Worm (Caenorhabditis elegans): ENCODE measurements around the gene rrf-3.

rrf-3 gene

ce11 chrII:8157991-8158390, 4.3 kb upstream of the rrf-3 start, which contains the start of gene pch-2 (continued):
- TF ChIP-seq Y116A8C.19 (tag; optimal IDR thresholded peaks at IDR 0.05; ENCODE audit: borderline replicate concordance) (no peak), ceh-8 (GFP tag; optimal IDR thresholded peaks at IDR 0.05) (no peak), unc-130 (tag; optimal IDR thresholded peaks at IDR 0.05) (peak; percentile 3), unc-86 (tag; optimal IDR thresholded peaks at IDR 0.05) (no peak), nhr-90 (tag; optimal IDR thresholded peaks at IDR 0.05; ENCODE audit: poor library complexity) (peak; percentile 48), ceh-88 (GFP tag; IDR thresholded peaks at IDR 0.05) (no peak), dpl-1 (GFP tag; optimal IDR thresholded peaks at IDR 0.05) (peak; percentile 83 to 90 (median 89)), mep-1 (tag; optimal IDR thresholded peaks at IDR 0.05) (peak; percentile 61), mdl-1 (tag; optimal IDR thresholded peaks at IDR 0.05) (no peak), sptf-1 (tag; optimal IDR thresholded peaks at IDR 0.05) (no peak), elt-3 (tag; optimal IDR thresholded peaks at IDR 0.05) (peak in 1 of 6 experiments; percentile 59), blmp-1 (tag; optimal IDR thresholded peaks at IDR 0.05) (peak; percentile 60), zip-4 (GFP tag; optimal IDR thresholded peaks at IDR 0.05) (no peak), mab-9 (GFP tag; IDR thresholded peaks at IDR 0.05) (no peak), hlh-4 (tag; optimal IDR thresholded peaks at IDR 0.05) (no peak), pax-3 (tag; optimal IDR thresholded peaks at IDR 0.05) (no peak), ztf-11 (tag; optimal IDR thresholded peaks at IDR 0.05) (no peak), pqm-1 (tag; optimal IDR thresholded peaks at IDR 0.05) (no peak), nhr-237 (tag; optimal IDR thresholded peaks at IDR 0.05) (no peak), skn-1 (tag; optimal IDR thresholded peaks at IDR 0.05) (peak; percentile 32), C04F5.9 (tag; optimal IDR thresholded peaks at IDR 0.05) (peak; percentile 64), hlh-17 (GFP tag; optimal IDR thresholded peaks at IDR 0.05; ENCODE audit: borderline replicate concordance) (no peak), unc-98 (GFP tag; IDR thresholded peaks at IDR 0.05) (no peak), ceh-90 (tag; optimal IDR thresholded peaks at IDR 0.05) (no peak), ztf-4 (tag; optimal IDR thresholded peaks at IDR 0.05) (no peak), nhr-12 (tag; optimal IDR thresholded peaks at IDR 0.05) (no peak), nhr-77 (tag; optimal IDR thresholded peaks at IDR 0.05) (peak; percentile 37), nhr-19 (GFP tag; conservative IDR thresholded peaks at IDR 0.05) (peak; percentile 46), nhr-28 (tag; optimal IDR thresholded peaks at IDR 0.05) (no peak), egl-13 (tag; optimal IDR thresholded peaks at IDR 0.05) (no peak), rnt-1 (tag; optimal IDR thresholded peaks at IDR 0.05) (peak; percentile 66), nhr-76 (tag; optimal IDR thresholded peaks at IDR 0.05) (no peak), tbx-2 (tag; optimal IDR thresholded peaks at IDR 0.05) (no peak), fkh-8 (tag; optimal IDR thresholded peaks at IDR 0.05) (peak; percentile 62)

- no peak for TF ChIP-seq grh-1 (GFP tag; IDR thresholded peaks at IDR 0.05)
- no peak for TF ChIP-seq lsy-2 (tag; optimal IDR thresholded peaks at IDR 0.05)
- no peak for TF ChIP-seq unc-130 (tag; optimal IDR thresholded peaks at IDR 0.05)
- TF ChIP-seq lir-3 (tag; optimal IDR thresholded peaks at IDR 0.05; ENCODE audit: poor library complexity), result no peak
Observed at ce11 chrII:8160916-8161315, 1.3 kb upstream of the rrf-3 start.

DNA sequence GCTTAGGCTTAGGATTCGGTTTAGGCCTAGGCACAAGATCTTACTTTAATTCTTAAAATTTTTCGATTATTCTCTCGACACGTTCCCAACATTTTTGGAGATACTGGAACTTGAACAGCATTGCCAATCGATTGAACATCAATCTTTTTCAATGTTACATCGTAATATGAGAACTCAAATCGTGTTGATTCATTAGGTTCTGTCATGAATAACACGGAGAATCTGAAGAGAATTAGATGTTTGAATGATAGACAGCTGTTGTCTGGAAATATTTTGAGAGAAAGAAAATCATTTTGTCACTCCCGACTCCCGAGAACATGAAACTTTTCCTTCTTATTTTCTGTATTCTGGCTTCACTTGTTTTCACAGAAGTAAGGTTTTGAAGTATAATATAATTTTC, 7.0 kb downstream of the rrf-3 start, which contains the start of gene T05C12.15:
Gene T05C12.15, plus strand, starts transcription at position 301 of the 400 bp plus-strand sequence.
- no peak for TF ChIP-seq zag-1 (tag; optimal IDR thresholded peaks at IDR 0.05)

DNA sequence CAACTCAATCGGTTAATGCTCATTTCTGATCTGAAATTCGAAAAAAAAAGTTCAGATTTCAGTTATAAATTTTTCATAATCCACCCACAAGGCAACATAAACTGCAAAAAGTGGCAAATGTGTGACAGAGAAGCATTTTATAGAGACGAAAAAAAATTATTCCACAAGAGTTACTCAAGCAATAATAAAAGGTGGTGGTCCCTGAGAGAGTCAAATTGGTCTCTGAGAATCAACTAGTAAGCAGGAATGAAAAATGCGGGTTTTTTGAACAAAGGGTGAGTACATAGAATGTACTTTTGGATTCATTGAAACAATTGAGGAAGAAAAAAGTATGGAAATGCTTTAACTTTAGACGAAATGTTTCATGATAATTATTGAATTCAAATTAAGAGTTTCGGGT, 8.1 kb downstream of the rrf-3 start, which contains the start of gene T05C12.11:
Gene T05C12.11, minus strand, starts transcription at position 101 of the 400 bp plus-strand sequence.
- TF ChIP-seq ceh-82 (tag; optimal IDR thresholded peaks at IDR 0.05), result no peak
- peak; percentile 17 for TF ChIP-seq lin-14 (GFP tag; optimal IDR thresholded peaks at IDR 0.05)
